Fruit fly (Drosophila melanogaster): Measurements from ENCODE around the gene Men-b.

The Men-b gene

dm6 chr3R:27152129-27152968 is 887 bp downstream of the Men-b start (continued):
- TF ChIP-seq Nf-YB (GFP tag; optimal IDR thresholded peaks at IDR 0.05) (peak; percentile 15), CG18011 (GFP tag; optimal IDR thresholded peaks at IDR 0.05) (peak; percentile 19), row (GFP tag; IDR thresholded peaks at IDR 0.05) (peak; percentile 71), en (GFP tag; optimal IDR thresholded peaks at IDR 0.05) (no peak), CG9215 (GFP tag; IDR thresholded peaks at IDR 0.05) (peak; percentile 56), Hmr (GFP tag; optimal IDR thresholded peaks at IDR 0.05) (peak; percentile 58), lbe (GFP tag; optimal IDR thresholded peaks at IDR 0.05) (no peak), CG18764 (GFP tag; optimal IDR thresholded peaks at IDR 0.05) (no peak), Sry-β (GFP tag; optimal IDR thresholded peaks at IDR 0.05) (no peak), Atf3 (GFP tag; optimal IDR thresholded peaks at IDR 0.05) (no peak), chm (GFP tag; IDR thresholded peaks at IDR 0.05) (no peak), Atf-2 (GFP tag; optimal IDR thresholded peaks at IDR 0.05) (no peak), NC2α (GFP tag; optimal IDR thresholded peaks at IDR 0.05) (no peak), ato (GFP tag; IDR thresholded peaks at IDR 0.05; ENCODE audit: partially characterized antibody) (no peak), Ets65A (GFP tag) (peak; percentile 41), Ada2b (GFP tag; IDR thresholded peaks at IDR 0.05) (peak; percentile 16; the same call in 1 of the 2 replicates), zen2 (GFP tag; IDR thresholded peaks at IDR 0.05; ENCODE audit: partially characterized antibody) (no peak), croc (GFP tag; conservative IDR thresholded peaks at IDR 0.05) (0 out of 3 replicates have a peak, but pooled peaks have one; percentile 17), Awh (GFP tag; IDR thresholded peaks at IDR 0.05) (no peak), tup (GFP tag; optimal IDR thresholded peaks at IDR 0.05) (no peak), tll (GFP tag; optimal IDR thresholded peaks at IDR 0.05) (no peak), Dad (GFP tag; optimal IDR thresholded peaks at IDR 0.05) (no peak), hkb (optimal IDR thresholded peaks at IDR 0.05) (no peak), hkb (GFP tag; IDR thresholded peaks at IDR 0.05) (peak; percentile 36; the same call in 1 of the 2 replicates), CG6854 (GFP tag; optimal IDR thresholded peaks at IDR 0.05) (no peak), ems (GFP tag; optimal IDR thresholded peaks at IDR 0.05) (no peak), lola (GFP tag; optimal IDR thresholded peaks at IDR 0.05) (peak in 1 of 3 experiments; percentile 11), kni (GFP tag; optimal IDR thresholded peaks at IDR 0.05) (no peak), tio (GFP tag; optimal IDR thresholded peaks at IDR 0.05) (no peak), Abd-B (GFP tag; optimal IDR thresholded peaks at IDR 0.05) (peak; percentile 11), gsb (GFP tag; IDR thresholded peaks at IDR 0.05) (no peak), HmgD (GFP tag; optimal IDR thresholded peaks at IDR 0.05) (no peak), CG3847 (GFP tag; IDR thresholded peaks at IDR 0.05) (peak; percentile 29; the same call in 1 of the 2 replicates), fd96Cb (tag; optimal IDR thresholded peaks at IDR 0.05) (peak; percentile 49), D19B (GFP tag; optimal IDR thresholded peaks at IDR 0.05) (no peak), sens-2 (GFP tag; IDR thresholded peaks at IDR 0.05) (no peak), CG15696 (tag; optimal IDR thresholded peaks at IDR 0.05) (peak; percentile 3), CG32767 (GFP tag; IDR thresholded peaks at IDR 0.05) (no peak), CG8944 (GFP tag; optimal IDR thresholded peaks at IDR 0.05) (no peak), CG9797 (GFP tag; optimal IDR thresholded peaks at IDR 0.05) (no peak), nom (GFP tag; optimal IDR thresholded peaks at IDR 0.05) (no peak), inv (GFP tag; IDR thresholded peaks at IDR 0.05; ENCODE audit: partially characterized antibody) (no peak), Hr39 (optimal IDR thresholded peaks at IDR 0.05) (no peak), Hr78 (GFP tag; optimal IDR thresholded peaks at IDR 0.05) (peak in 1 of 2 experiments; percentile 8), CG5245 (GFP tag; optimal IDR thresholded peaks at IDR 0.05) (no peak), unpg (GFP tag; optimal IDR thresholded peaks at IDR 0.05) (peak; percentile 66), ken (GFP tag; IDR thresholded peaks at IDR 0.05) (no peak), CG1602 (GFP tag; optimal IDR thresholded peaks at IDR 0.05) (no peak), CG30403 (GFP tag; optimal IDR thresholded peaks at IDR 0.05) (peak; percentile 24)

Measured in whole organism, embryonic.